Fruit fly (Drosophila melanogaster) whole organism, embryonic: ENCODE measurements around the gene CG34148.
A peak's percentile ranks its signal among the peaks of the same experiment; 100 is the strongest.

Experiments
- Atf-2 ChIP-seq: fragments of 200-800 bp; sonication (Bioruptor generic); optimal IDR thresholded peaks from 2 replicates; lab custom pipeline; 2016; ENCODE audit warnings: missing biosample characterization, missing genetic modification characterization
- CG11093 ChIP-seq: fragments of 200-800 bp; sonication (Bioruptor generic); IDR thresholded peaks from 3 replicates; pipeline ENCODE4 v1.3.6; 2022; ENCODE audit warnings: missing biosample characterization, missing genetic modification characterization
- CG11504 ChIP-seq: fragments of 200-800 bp; sonication (Bioruptor generic); optimal IDR thresholded peaks from 3 replicates; lab custom pipeline; 2019; ENCODE audit warnings: missing biosample characterization, mild to moderate bottlenecking, missing genetic modification characterization, moderate library complexity
- CG11560 ChIP-seq: fragments of 200-800 bp; sonication (Bioruptor generic); IDR thresholded peaks from 3 replicates; pipeline ENCODE4 v1.3.6; 2022; ENCODE audit warnings: missing biosample characterization, missing genetic modification characterization
- CG12104 ChIP-seq: fragments of 200-800 bp; sonication (Bioruptor generic); optimal IDR thresholded peaks from 3 replicates; lab custom pipeline; 2016; ENCODE audit warnings: missing biosample characterization, missing genetic modification characterization
- CG12391 ChIP-seq: fragments of 200-800 bp; sonication (Bioruptor generic); optimal IDR thresholded peaks from 3 replicates; lab custom pipeline; 2018; ENCODE audit warnings: missing biosample characterization, mild to moderate bottlenecking, missing genetic modification characterization, moderate library complexity
- CG13624 ChIP-seq: fragments of 200-800 bp; sonication (Bioruptor generic); optimal IDR thresholded peaks from 2 replicates; lab custom pipeline; 2016; ENCODE audit warnings: missing biosample characterization, missing genetic modification characterization
- CG13894 ChIP-seq: fragments of 200-800 bp; sonication (Bioruptor generic); optimal IDR thresholded peaks from 3 replicates; lab custom pipeline; 2018; ENCODE audit warnings: missing biosample characterization, mild to moderate bottlenecking, missing genetic modification characterization, moderate library complexity
- CG14014 ChIP-seq: fragments of 200-800 bp; sonication (Bioruptor generic); IDR thresholded peaks from 2 replicates; pipeline ENCODE4 v1.3.6; 2022; ENCODE audit warnings: missing biosample characterization, missing genetic modification characterization
- CG16779 ChIP-seq: fragments of 200-800 bp; sonication (Bioruptor generic); IDR thresholded peaks from 2 replicates; pipeline ENCODE4 v1.3.6; 2022; ENCODE audit warnings: missing biosample characterization, missing genetic modification characterization
- CG17186 ChIP-seq: fragments of 200-800 bp; sonication (Bioruptor generic); optimal IDR thresholded peaks from 3 replicates; lab custom pipeline; 2017; ENCODE audit warnings: missing biosample characterization, missing genetic modification reagents, missing genetic modification characterization
- CG17328 ChIP-seq: fragments of 200-800 bp; sonication (Bioruptor generic); IDR thresholded peaks from 2 replicates; pipeline ENCODE4 v1.3.6; 2022; ENCODE audit warnings: missing biosample characterization, missing genetic modification characterization
- CG17612 ChIP-seq: fragments of 200-800 bp; sonication (Bioruptor generic); IDR thresholded peaks from 2 replicates; pipeline ENCODE4 v1.3.6; 2022; ENCODE audit warnings: missing biosample characterization, missing genetic modification characterization
- CG1792 ChIP-seq: fragments of 200-800 bp; sonication (Bioruptor generic); optimal IDR thresholded peaks from 2 replicates; lab custom pipeline; 2016; ENCODE audit warnings: missing biosample characterization, missing genetic modification characterization
- CG30020 ChIP-seq: fragments of 200-800 bp; optimal IDR thresholded peaks from 2 replicates; lab custom pipeline; 2019; ENCODE audit warnings: missing biosample characterization, mild to moderate bottlenecking, missing genetic modification characterization, moderate library complexity
- CG33557 ChIP-seq: fragments of 200-800 bp; sonication (Bioruptor generic); optimal IDR thresholded peaks from 2 replicates; lab custom pipeline; 2019; ENCODE audit warnings: missing biosample characterization, mild to moderate bottlenecking, missing genetic modification characterization, moderate library complexity
- CG4854 ChIP-seq: fragments of 200-800 bp; sonication (Bioruptor generic); optimal IDR thresholded peaks from 2 replicates; lab custom pipeline; 2016; ENCODE audit warnings: missing biosample characterization, missing genetic modification characterization, inconsistent platforms
- CG5180 ChIP-seq: fragments of 200-800 bp; sonication (Bioruptor generic); optimal IDR thresholded peaks from 3 replicates; lab custom pipeline; 2017; ENCODE audit warnings: missing biosample characterization, missing genetic modification characterization, mild to moderate bottlenecking, moderate library complexity, missing genetic modification reagents
- CG6175 ChIP-seq: fragments of 200-800 bp; sonication (Bioruptor generic); IDR thresholded peaks from 3 replicates; pipeline ENCODE4 v1.3.6; 2022; ENCODE audit warnings: missing biosample characterization, missing genetic modification characterization
- CG6765 ChIP-seq: fragments of 200-800 bp; sonication (Bioruptor generic); optimal IDR thresholded peaks from 3 replicates; lab custom pipeline; 2017; ENCODE audit warnings: missing biosample characterization, mild to moderate bottlenecking, missing genetic modification characterization
- CG8765 ChIP-seq: fragments of 200-800 bp; sonication (Bioruptor generic); IDR thresholded peaks from 2 replicates; pipeline ENCODE4 v1.3.6; 2022; ENCODE audit warnings: missing biosample characterization, missing genetic modification characterization
- CG8924 ChIP-seq: fragments of 200-800 bp; optimal IDR thresholded peaks from 3 replicates; lab custom pipeline; 2019; ENCODE audit warnings: missing biosample characterization, mild to moderate bottlenecking, missing genetic modification characterization, moderate library complexity
- Dfd ChIP-seq, 2 experiments: fragments of >200 bp; optimal IDR thresholded peaks; 2 replicates each; lab custom pipeline; 2017; ENCODE audit warnings: missing biosample characterization in 2 of 2, missing genetic modification characterization in 2 of 2
- E2f2 ChIP-seq: fragments of 200-800 bp; sonication (Bioruptor generic); IDR thresholded peaks from 2 replicates; pipeline ENCODE4 v1.3.6; 2022; ENCODE audit warnings: missing biosample characterization, missing genetic modification characterization
- Nf-YA ChIP-seq: fragments of 200-800 bp; sonication (Bioruptor generic); IDR thresholded peaks from 2 replicates; pipeline ENCODE4 v1.3.6; 2022; ENCODE audit warnings: missing biosample characterization, missing genetic modification characterization
- Nf-YC ChIP-seq: fragments of 200-800 bp; optimal IDR thresholded peaks from 3 replicates; lab custom pipeline; 2019; ENCODE audit warnings: missing biosample characterization, mild to moderate bottlenecking, missing genetic modification characterization, moderate library complexity
- Oaz ChIP-seq: fragments of 200-800 bp; sonication (Bioruptor generic); IDR thresholded peaks from 2 replicates; pipeline ENCODE4 v1.3.6; 2022; ENCODE audit warnings: missing biosample characterization, missing genetic modification characterization
- Pdp1 ChIP-seq, 2 experiments: fragments of 200-800 bp; sonication (Bioruptor generic); optimal IDR thresholded peaks; 3 replicates each; lab custom pipeline; 2016; ENCODE audit warnings: missing biosample characterization in 2 of 2, missing genetic modification characterization in 2 of 2, mild to moderate bottlenecking in 1 of 2, moderate library complexity in 1 of 2
- Poxn ChIP-seq: fragments of 200-800 bp; sonication (Bioruptor generic); IDR thresholded peaks from 2 replicates; pipeline ENCODE4 v1.3.6; 2022; ENCODE audit warnings: missing biosample characterization, missing genetic modification characterization
- Sin3A ChIP-seq: fragments of >200 bp; optimal IDR thresholded peaks from 2 replicates; lab custom pipeline; 2018
- Sox100B ChIP-seq: fragments of 200-800 bp; sonication (Bioruptor generic); optimal IDR thresholded peaks from 3 replicates; lab custom pipeline; 2018; ENCODE audit warnings: missing biosample characterization, mild to moderate bottlenecking, missing genetic modification characterization
- ap ChIP-seq: fragments of 200-800 bp; sonication (Bioruptor generic); IDR thresholded peaks from 2 replicates; pipeline ENCODE4 v1.3.6; 2022; ENCODE audit warnings: missing biosample characterization, missing genetic modification characterization
- ara ChIP-seq: fragments of 200-800 bp; sonication (Bioruptor generic); IDR thresholded peaks from 2 replicates; pipeline ENCODE4 v1.3.6; 2022; ENCODE audit warnings: missing biosample characterization, missing genetic modification characterization
- bab2 ChIP-seq: fragments of 200-800 bp; sonication (Bioruptor generic); optimal IDR thresholded peaks from 2 replicates; lab custom pipeline; 2016; ENCODE audit warnings: missing biosample characterization, missing genetic modification characterization
- bigmax ChIP-seq: fragments of 200-800 bp; sonication (Bioruptor generic); optimal IDR thresholded peaks from 2 replicates; lab custom pipeline; 2018; ENCODE audit warnings: missing biosample characterization, mild to moderate bottlenecking, missing genetic modification characterization
- chif ChIP-seq, 2 experiments: fragments of 200-800 bp; sonication (Bioruptor generic); optimal IDR thresholded peaks; 3 replicates each; lab custom pipeline; 2016; ENCODE audit warnings: missing biosample characterization in 2 of 2, missing genetic modification characterization in 2 of 2
- chn ChIP-seq: fragments of 200-800 bp; sonication (Bioruptor generic); optimal IDR thresholded peaks from 2 replicates; lab custom pipeline; 2016; ENCODE audit warnings: missing biosample characterization, missing genetic modification characterization
- corto ChIP-seq: fragments of 200-800 bp; sonication (Bioruptor generic); optimal IDR thresholded peaks from 2 replicates; lab custom pipeline; 2016; ENCODE audit warnings: missing biosample characterization, mild to moderate bottlenecking, missing genetic modification characterization, moderate library complexity
- crol ChIP-seq: fragments of 200-800 bp; sonication (Bioruptor generic); IDR thresholded peaks from 2 replicates; pipeline ENCODE4 v1.3.6; 2022; ENCODE audit warnings: missing biosample characterization, missing genetic modification characterization
- dysf ChIP-seq: fragments of 200-800 bp; sonication (Bioruptor generic); IDR thresholded peaks from 3 replicates; pipeline ENCODE4 v1.3.6; 2022; ENCODE audit warnings: missing biosample characterization, missing genetic modification characterization
- eyg ChIP-seq: fragments of 200-800 bp; sonication (Bioruptor generic); optimal IDR thresholded peaks from 3 replicates; lab custom pipeline; 2016; ENCODE audit warnings: missing biosample characterization, missing genetic modification characterization
- gcm2 ChIP-seq: fragments of 200-800 bp; sonication (Bioruptor generic); optimal IDR thresholded peaks from 2 replicates; lab custom pipeline; 2016; ENCODE audit warnings: missing biosample characterization, missing genetic modification characterization
- hth ChIP-seq: fragments of >200 bp; optimal IDR thresholded peaks from 2 replicates; lab custom pipeline; 2017; ENCODE audit warnings: inconsistent platforms
- maf-S ChIP-seq: fragments of 200-800 bp; sonication (Bioruptor generic); optimal IDR thresholded peaks from 2 replicates; lab custom pipeline; 2016; ENCODE audit warnings: missing biosample characterization, missing genetic modification characterization
- mirr ChIP-seq: fragments of 200-800 bp; sonication (Bioruptor generic); optimal IDR thresholded peaks from 3 replicates; lab custom pipeline; 2018; ENCODE audit warnings: missing biosample characterization, mild to moderate bottlenecking, missing genetic modification characterization
- onecut ChIP-seq: fragments of 200-800 bp; sonication (Bioruptor generic); IDR thresholded peaks from 2 replicates; pipeline ENCODE4 v1.3.6; 2022; ENCODE audit warnings: missing biosample characterization, missing genetic modification characterization
- pnt ChIP-seq: fragments of 200-800 bp; sonication (Bioruptor generic); optimal IDR thresholded peaks from 3 replicates; lab custom pipeline; 2016; ENCODE audit warnings: missing biosample characterization, missing genetic modification characterization
- prd ChIP-seq, 3 experiments: fragments of >200 bp in 2 of 3; fragments of 200-800 bp in 1 of 3; sonication (Bioruptor generic) in 1 of 3; optimal IDR thresholded peaks in 2 of 3; IDR thresholded peaks in 1 of 3; 2 replicates in 2 of 3; 3 replicates in 1 of 3; pipeline versions ENCODE4 v1.3.6 to Lab custom; 2017 to 2022; ENCODE audit warnings: missing biosample characterization in 1 of 3, missing genetic modification characterization in 1 of 3
- tio ChIP-seq: fragments of 200-800 bp; sonication (Bioruptor generic); optimal IDR thresholded peaks from 2 replicates; lab custom pipeline; 2017; ENCODE audit warnings: missing biosample characterization, missing genetic modification characterization, inconsistent platforms
- tx ChIP-seq: fragments of 200-800 bp; sonication (Bioruptor generic); optimal IDR thresholded peaks from 2 replicates; lab custom pipeline; 2016; ENCODE audit warnings: missing biosample characterization, missing genetic modification characterization
- unpg ChIP-seq: fragments of 200-800 bp; sonication (Bioruptor generic); optimal IDR thresholded peaks from 3 replicates; lab custom pipeline; 2018; ENCODE audit warnings: missing biosample characterization, mild to moderate bottlenecking, missing genetic modification characterization, moderate library complexity
- zf30C ChIP-seq: fragments of 200-800 bp; sonication (Bioruptor generic); optimal IDR thresholded peaks from 3 replicates; lab custom pipeline; 2018; ENCODE audit warnings: missing biosample characterization, mild to moderate bottlenecking, missing genetic modification characterization

The CG34148 gene

dm6 chr3R:21852579-21853233 is 25.8 kb downstream of the CG34148 start (continued):
- TF ChIP-seq CG14014 (GFP tag; lab: Robert Waterston, UW) = no peak
- no peak for TF ChIP-seq E2f2
- no peak for TF ChIP-seq CG6765 (GFP tag; lab: Kevin White, UChicago)
- no peak for TF ChIP-seq corto (GFP tag; lab: Kevin White, UChicago)
- TF ChIP-seq tx (GFP tag; lab: Kevin White, UChicago) = no peak
- TF ChIP-seq pnt (GFP tag; lab: Kevin White, UChicago) = no peak
- TF ChIP-seq CG12391 (tag; lab: Kevin White, UChicago) = peak; percentile 17
- no peak for TF ChIP-seq CG30020
- no peak for TF ChIP-seq ara (GFP tag; lab: Robert Waterston, UW)
- TF ChIP-seq CG8765 (GFP tag; lab: Robert Waterston, UW) = peak; percentile 34; the same call in 1 of the 2 replicates
- TF ChIP-seq Pdp1 (GFP tag; optimal IDR thresholded peaks at IDR 0.05; lab: Kevin White, UChicago) = peak; percentile 15 to 84
- no peak for TF ChIP-seq CG6175 (GFP tag; lab: Robert Waterston, UW)
- no peak for TF ChIP-seq ap (GFP tag; lab: Robert Waterston, UW)
- TF ChIP-seq CG11504 (tag; lab: Kevin White, UChicago) = peak; percentile 57
- TF ChIP-seq zf30C (GFP tag; lab: Kevin White, UChicago) = no peak
- peak; percentile 6 for TF ChIP-seq CG13624
- no peak for TF ChIP-seq Sox100B (GFP tag; lab: Kevin White, UChicago)
- TF ChIP-seq CG16779 (GFP tag; lab: Robert Waterston, UW) = no peak
- TF ChIP-seq Dfd (GFP tag; optimal IDR thresholded peaks at IDR 0.05; lab: Kevin White, UChicago) = no peak
- TF ChIP-seq bigmax (GFP tag; lab: Kevin White, UChicago) = no peak
- no peak for TF ChIP-seq eyg
- no peak for TF ChIP-seq Atf-2
- TF ChIP-seq CG4854 (GFP tag; lab: Kevin White, UChicago) = no peak
- no peak for TF ChIP-seq gcm2 (GFP tag; lab: Kevin White, UChicago)
- no peak for TF ChIP-seq Sin3A
- TF ChIP-seq mirr (GFP tag; lab: Kevin White, UChicago) = no peak
- no peak for TF ChIP-seq bab2
- no peak for TF ChIP-seq maf-S (GFP tag; lab: Kevin White, UChicago)
- TF ChIP-seq chn (GFP tag; lab: Kevin White, UChicago) = no peak
- no peak for TF ChIP-seq CG17328 (GFP tag; lab: Robert Waterston, UW)
- no peak for TF ChIP-seq Poxn
- TF ChIP-seq CG1792 (GFP tag; lab: Kevin White, UChicago) = no peak
- TF ChIP-seq CG17612 = no peak
- peak; percentile 27 for TF ChIP-seq CG8924 (tag; lab: Kevin White, UChicago)
- TF ChIP-seq crol (GFP tag; lab: Robert Waterston, UW) = peak; percentile 70
- no peak for TF ChIP-seq CG11093 (GFP tag; lab: Robert Waterston, UW)
- no peak for TF ChIP-seq CG5180 (GFP tag; lab: Kevin White, UChicago)
- no peak for TF ChIP-seq CG17186 (GFP tag; lab: Kevin White, UChicago)
- no peak for TF ChIP-seq CG11560 (tag; lab: Robert Waterston, UW)
- no peak for TF ChIP-seq Oaz
- TF ChIP-seq chif (GFP tag; optimal IDR thresholded peaks at IDR 0.05; lab: Kevin White, UChicago) = no peak
- no peak for TF ChIP-seq hth
- no peak for TF ChIP-seq Nf-YC (tag; lab: Kevin White, UChicago)
- no peak for TF ChIP-seq onecut (GFP tag; lab: Robert Waterston, UW)
- TF ChIP-seq Nf-YA (GFP tag; lab: Robert Waterston, UW) = no peak
- peak; percentile 19 for TF ChIP-seq unpg
- no peak for TF ChIP-seq CG13894
- TF ChIP-seq tio (GFP tag; lab: Kevin White, UChicago) = no peak
- peak; percentile 44; the same call in 2 of the 3 replicates for TF ChIP-seq dysf (GFP tag; lab: Robert Waterston, UW)
- no peak for TF ChIP-seq prd (optimal IDR thresholded peaks at IDR 0.05; lab: Kevin White, UChicago)
- TF ChIP-seq prd (GFP tag; IDR thresholded peaks at IDR 0.05; lab: Robert Waterston, UW) = no peak
- TF ChIP-seq CG12104 (GFP tag; lab: Kevin White, UChicago) = peak; percentile 16
- no peak for TF ChIP-seq CG33557 (GFP tag; lab: Kevin White, UChicago)
